Worm (Caenorhabditis elegans) whole organism, L1 larva: ENCODE measurements around the gene pbs-3.

ENCODE experiments used
- ama-1 ChIP-seq: fragments of 150-350 bp; optimal IDR thresholded peaks from 2 replicates; lab custom pipeline; 2014
- ceh-82 ChIP-seq, 3 experiments: fragments of 150-350 bp in 1 of 3; sonication (generic microtip) in 2 of 3; optimal IDR thresholded peaks; 2 replicates each; lab custom pipeline; 2014 to 2017; ENCODE audit warnings: missing biosample characterization in 3 of 3, missing genetic modification characterization in 3 of 3
- jun-1 ChIP-seq: fragments of 150-350 bp; optimal IDR thresholded peaks from 2 replicates; lab custom pipeline; 2014; ENCODE audit warnings: missing biosample characterization, missing genetic modification reagents, missing genetic modification characterization
- lin-15B ChIP-seq: fragments of 150-350 bp; sonication (generic microtip); optimal IDR thresholded peaks from 3 replicates; lab custom pipeline; 2014; ENCODE audit warnings: missing biosample characterization, missing genetic modification characterization
- lin-39 ChIP-seq: fragments of 150-350 bp; optimal IDR thresholded peaks from 2 replicates; lab custom pipeline; 2014; ENCODE audit warnings: missing biosample characterization, missing genetic modification reagents, missing genetic modification characterization
- nhr-90 ChIP-seq: sonication (generic microtip); optimal IDR thresholded peaks from 2 replicates; lab custom pipeline; 2016; ENCODE audit warnings: mild to moderate bottlenecking, missing genetic modification characterization, missing compliant biosample characterization; ENCODE audit not compliant: poor library complexity
- snpc-4 ChIP-seq: fragments of 150-350 bp; optimal IDR thresholded peaks from 2 replicates; lab custom pipeline; 2014; ENCODE audit warnings: missing biosample characterization, missing genetic modification characterization
- tbx-2 ChIP-seq: sonication (generic microtip); optimal IDR thresholded peaks from 2 replicates; lab custom pipeline; 2016; ENCODE audit warnings: missing genetic modification characterization, missing compliant biosample characterization
- zag-1 ChIP-seq: fragments of 150-350 bp; optimal IDR thresholded peaks from 2 replicates; lab custom pipeline; 2014; ENCODE audit warnings: missing biosample characterization, missing genetic modification characterization

DNA sequence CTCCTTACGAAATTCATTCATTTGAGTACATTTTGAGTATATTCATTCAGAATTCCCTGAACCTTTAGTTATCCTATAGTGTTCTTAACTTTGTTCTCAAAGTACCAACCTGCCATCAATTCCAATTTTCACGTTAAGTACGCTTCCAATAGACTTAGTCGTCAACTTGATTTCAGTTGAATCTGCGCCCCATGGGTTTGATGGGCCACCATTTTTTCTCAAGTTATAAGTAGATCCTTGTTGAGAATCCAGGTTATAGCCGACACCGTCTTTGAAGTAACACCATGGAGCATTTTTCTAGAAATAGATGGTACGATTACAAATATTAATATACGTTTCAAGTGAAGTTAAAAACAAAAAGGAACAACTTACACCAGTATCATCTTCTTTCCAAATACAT is 30.5 kb downstream of the pbs-3 start:
- no peak for TF ChIP-seq tbx-2
- no peak for TF ChIP-seq ama-1 (lab: Kevin White, UChicago)
- no peak for TF ChIP-seq lin-15B (tag; lab: Kevin White, UChicago)
- no peak for TF ChIP-seq ceh-82 (tag; optimal IDR thresholded peaks at IDR 0.05; lab: Kevin White, UChicago)
- TF ChIP-seq jun-1 (tag; lab: Kevin White, UChicago): no peak
- TF ChIP-seq zag-1: no peak
- no peak for TF ChIP-seq lin-39 (tag; lab: Kevin White, UChicago)
- no peak for TF ChIP-seq snpc-4
- TF ChIP-seq nhr-90: no peak
